Worm (Caenorhabditis elegans): ENCODE results near the gene cas-1.
"Not testable (repeated sequence)": the region's sequence is repeated elsewhere in the genome, so short reads cannot be mapped to it uniquely, and the experiment has no call there.

cas-1 gene

DNA sequence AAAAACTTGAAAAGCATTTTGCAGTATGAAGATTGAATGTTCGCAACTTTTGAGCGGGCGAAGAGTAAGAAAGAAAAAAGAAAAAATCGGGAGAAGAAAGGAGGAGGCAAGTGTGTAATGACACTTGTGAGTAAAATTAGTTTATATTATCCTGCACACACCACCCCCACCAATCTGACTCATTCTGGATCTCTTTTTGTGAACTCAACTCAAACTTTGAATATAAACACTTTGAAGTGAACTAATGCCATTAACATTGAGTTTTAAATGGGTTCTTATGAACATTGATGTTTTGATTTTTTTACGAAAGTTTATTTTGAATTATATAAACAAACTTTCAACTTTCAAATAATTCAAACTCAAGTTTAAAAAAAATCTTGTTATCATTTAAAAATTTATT is 31.5 kb upstream of the cas-1 start, which contains the start of gene F41G4.8:
Gene F41G4.8 (minus strand): TSS at position 101 of the 400 bp plus-strand sequence.
- TF ChIP-seq Y105C5A.15 (GFP tag; IDR thresholded peaks at IDR 0.05) (no peak), spr-1 (tag; optimal IDR thresholded peaks at IDR 0.05) (no peak), nhr-10 (tag; optimal IDR thresholded peaks at IDR 0.05) (no peak)

DNA sequence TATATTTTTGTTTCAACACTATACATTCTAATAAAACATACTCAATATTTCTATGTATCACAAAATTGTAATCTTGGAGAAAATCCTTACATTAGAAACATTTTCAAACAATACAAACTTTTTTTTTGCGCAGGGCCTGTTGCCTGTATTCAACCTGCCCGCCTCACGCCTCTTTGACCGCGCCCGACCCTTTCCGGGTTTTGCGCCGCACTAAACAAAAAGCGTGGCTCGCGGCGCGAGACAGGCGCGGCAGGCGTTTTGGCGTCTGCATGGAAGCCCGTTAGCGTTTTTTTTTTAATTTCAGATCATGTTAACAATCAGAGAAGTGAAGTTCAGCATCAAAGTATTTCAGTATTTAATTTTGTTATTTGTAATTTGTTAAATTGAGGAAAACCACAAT is 29.5 kb upstream of the cas-1 start:
- TF ChIP-seq unc-39 (tag; optimal IDR thresholded peaks at IDR 0.05) = no peak
- peak; percentile 69 for TF ChIP-seq set-16 (GFP tag; IDR thresholded peaks at IDR 0.05)

DNA sequence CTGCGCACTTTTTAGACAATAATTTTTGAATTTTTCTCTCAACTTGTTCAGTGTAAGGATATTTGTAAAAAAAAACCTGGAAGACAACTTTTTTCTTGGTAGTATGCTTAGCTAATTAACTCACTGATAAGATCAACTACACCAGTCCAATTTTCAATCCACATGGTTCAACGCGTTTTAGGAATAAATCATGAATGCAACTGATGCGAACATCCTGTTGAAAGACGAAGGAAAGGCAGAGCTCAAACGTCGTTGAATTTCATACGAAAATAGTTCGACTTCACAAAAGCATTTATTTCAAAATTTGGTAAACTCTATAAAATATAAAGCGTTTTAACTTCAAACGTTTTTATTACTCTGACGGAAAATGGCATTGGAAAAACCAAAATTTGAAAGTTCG is 27.3 kb upstream of the cas-1 start, which contains the start of gene dyla-1:
Gene dyla-1 (plus strand): TSS at position 301 of the 400 bp plus-strand sequence.
- TF ChIP-seq unc-62 (GFP tag; optimal IDR thresholded peaks at IDR 0.05 in 1 of 2) = peak in 1 of 2 experiments; percentile 42
- TF ChIP-seq unc-62 (tag; optimal IDR thresholded peaks at IDR 0.05) = no peak
- no peak for TF ChIP-seq lin-15B (tag; optimal IDR thresholded peaks at IDR 0.05)

DNA sequence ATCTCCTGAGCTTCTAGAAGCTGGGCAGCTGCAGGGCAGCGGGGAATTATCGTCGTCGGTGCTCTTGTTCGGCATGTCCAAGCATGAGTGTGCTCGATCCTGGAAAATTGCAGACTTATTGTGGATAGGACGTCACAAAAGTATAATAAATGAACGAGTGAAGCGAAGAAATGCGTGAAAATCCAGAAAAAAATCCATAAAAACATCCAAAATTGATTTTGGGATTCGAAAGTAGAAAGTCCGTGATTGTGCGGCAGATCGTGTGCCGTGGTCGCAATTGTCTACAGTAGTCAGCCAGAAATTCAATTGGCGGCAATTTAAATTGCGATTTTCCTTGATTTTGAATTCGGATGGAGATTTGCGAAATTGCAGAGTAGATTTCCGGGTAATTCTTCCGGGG is 22.8 kb upstream of the cas-1 start, which contains the start of gene F41G4.7:
Gene F41G4.7 (minus strand): TSS at position 101 of the 400 bp plus-strand sequence.
- TF ChIP-seq aha-1 (tag) (peak; percentile 57), lin-38 (GFP tag; IDR thresholded peaks at IDR 0.05) (no peak)

DNA sequence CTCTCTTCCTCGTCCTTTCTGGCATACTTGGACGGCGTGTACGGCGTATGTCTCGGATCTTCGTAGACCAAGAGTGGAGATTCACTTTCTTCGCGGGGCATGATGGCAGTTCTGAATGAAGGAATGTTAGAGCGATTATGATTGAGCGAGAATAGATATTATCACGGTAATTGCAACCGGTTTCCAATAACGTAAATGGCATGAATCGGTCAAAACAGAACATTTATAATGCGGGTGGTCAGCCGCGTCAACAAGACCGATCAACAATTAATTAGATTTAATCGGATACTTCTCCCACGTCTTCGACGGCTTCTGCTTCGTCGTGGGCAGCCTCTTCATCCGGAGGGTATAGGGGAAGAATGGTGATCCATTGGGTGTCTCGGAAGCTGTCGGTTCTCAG is 21.2 kb upstream of the cas-1 start, which contains the start of gene F41G4.13:
Gene F41G4.13 (minus strand): TSS at position 101 of the 400 bp plus-strand sequence.
- not testable (repeated sequence) for TF ChIP-seq gei-8 (GFP tag; optimal IDR thresholded peaks at IDR 0.05); dmd-6 (GFP tag; IDR thresholded peaks at IDR 0.05); madf-5 (GFP tag; IDR thresholded peaks at IDR 0.05)

DNA sequence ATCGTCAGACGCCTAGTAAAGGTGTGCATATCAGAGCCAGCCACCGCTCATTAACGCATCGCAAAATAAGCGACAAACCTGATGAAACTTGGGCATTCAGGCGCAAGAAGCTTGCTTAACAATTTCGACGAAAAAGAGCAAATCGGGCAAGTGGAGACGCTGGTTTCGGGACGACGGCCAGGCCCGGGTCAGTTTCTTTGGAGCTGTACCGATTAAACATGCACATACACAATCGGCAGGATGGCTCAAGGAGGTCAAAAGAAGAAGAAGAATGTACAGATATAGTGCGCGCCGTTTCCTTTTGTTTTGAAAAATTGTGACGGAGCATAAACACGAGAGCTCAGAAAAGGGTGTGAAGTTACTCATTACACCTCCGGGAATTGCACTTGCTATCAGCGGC is 13.0 kb upstream of the cas-1 start:
- TF ChIP-seq zag-1 (tag; optimal IDR thresholded peaks at IDR 0.05) (no peak), saeg-2 (GFP tag; IDR thresholded peaks at IDR 0.05) (no peak), unc-62 (GFP tag; optimal IDR thresholded peaks at IDR 0.05 in 1 of 2) (peak in 1 of 2 experiments; percentile 89), unc-62 (tag; optimal IDR thresholded peaks at IDR 0.05) (no peak), nhr-6 (tag; optimal IDR thresholded peaks at IDR 0.05) (no peak)

DNA sequence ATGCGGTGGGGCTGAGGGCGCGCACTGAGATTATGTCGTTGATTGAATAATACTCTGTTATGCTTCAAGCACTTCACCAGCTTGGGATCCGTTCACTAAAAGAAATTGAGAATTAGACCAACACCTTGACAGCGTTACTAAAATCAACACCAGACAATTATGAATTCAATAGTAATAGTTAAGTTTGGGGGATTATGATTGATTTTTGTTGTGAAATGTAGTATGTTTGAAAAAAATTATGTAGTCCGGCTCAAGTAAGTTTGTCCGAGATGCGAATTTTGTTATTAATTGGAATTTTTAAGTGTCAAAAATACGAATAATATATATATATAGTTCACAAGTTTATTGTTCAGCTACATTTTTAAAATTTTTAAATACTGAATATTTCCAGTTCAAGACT is 11.9 kb upstream of the cas-1 start, which contains the start of gene sto-5:
Gene sto-5 (minus strand): TSS at position 101 of the 400 bp plus-strand sequence.
- TF ChIP-seq ceh-44 (GFP tag; IDR thresholded peaks at IDR 0.05) (no peak), set-16 (GFP tag; IDR thresholded peaks at IDR 0.05) (no peak)

DNA sequence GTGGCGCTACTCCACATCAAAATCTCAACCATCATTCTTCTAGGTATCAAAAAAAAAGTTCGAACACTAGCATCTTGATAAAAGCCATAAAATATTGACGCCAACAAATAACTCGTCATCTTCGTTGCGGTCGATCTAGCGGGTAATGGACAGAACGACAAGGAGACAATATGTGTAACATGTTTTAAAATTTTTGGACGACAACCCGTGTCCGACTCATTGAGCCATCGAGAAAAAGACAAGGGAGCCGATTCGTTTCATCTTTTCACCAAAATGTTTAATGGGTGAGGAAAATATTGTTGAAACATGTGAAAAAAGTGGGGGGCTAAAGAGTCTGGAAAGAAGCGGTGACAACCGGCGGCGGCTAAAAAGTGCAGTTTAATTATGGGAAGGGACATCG is 8.1 kb upstream of the cas-1 start:
- TF ChIP-seq unc-62 (GFP tag; optimal IDR thresholded peaks at IDR 0.05 in 1 of 2) (peak in 1 of 2 experiments; percentile 91), unc-62 (tag; optimal IDR thresholded peaks at IDR 0.05) (no peak), php-3 (GFP tag; IDR thresholded peaks at IDR 0.05) (no peak)

DNA sequence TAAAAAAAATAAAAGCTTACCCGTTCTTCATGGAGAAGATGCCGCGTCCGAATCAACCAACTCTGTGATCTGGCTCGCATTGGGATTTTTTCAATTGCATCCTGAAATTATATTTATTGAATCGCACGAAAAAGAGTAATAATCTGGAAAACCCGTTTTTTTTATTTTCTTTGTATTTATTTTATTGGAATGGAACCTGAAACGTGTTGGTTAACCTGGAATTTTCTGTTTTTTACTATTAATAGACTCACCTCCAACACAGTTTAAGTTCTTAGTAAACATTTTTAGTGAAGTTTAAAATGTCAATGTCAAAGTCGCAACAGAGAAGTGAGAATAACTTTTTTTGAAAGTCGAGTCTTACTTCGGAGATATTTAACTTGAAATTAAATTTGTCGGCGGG is 4.8 kb upstream of the cas-1 start:
- TF ChIP-seq dpl-1 (GFP tag; optimal IDR thresholded peaks at IDR 0.05) = no peak
- TF ChIP-seq aha-1 (tag) = peak; percentile 52

DNA sequence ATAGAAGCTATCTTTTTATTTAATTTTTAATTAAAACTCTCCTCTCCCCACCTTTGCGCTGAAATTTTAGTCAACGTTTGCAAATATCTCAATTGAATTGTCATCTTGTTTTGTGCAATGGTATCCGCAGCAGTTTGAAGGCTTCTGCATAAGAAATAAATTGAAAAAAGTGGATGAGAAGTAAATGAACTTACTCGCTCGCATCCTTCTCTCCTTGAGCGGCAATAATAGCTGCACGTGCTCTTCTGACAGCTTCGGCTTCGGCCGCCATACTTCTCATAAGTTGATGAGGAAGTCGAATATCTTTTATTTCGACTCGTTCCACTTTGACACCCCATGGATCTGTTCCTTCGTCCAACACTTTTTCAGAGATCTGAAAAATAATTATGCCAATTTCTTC is 3.4 kb upstream of the cas-1 start:
- peak; percentile 68 for TF ChIP-seq fkh-10 (GFP tag; optimal IDR thresholded peaks at IDR 0.05)
- TF ChIP-seq nhr-42 (GFP tag; IDR thresholded peaks at IDR 0.05) = no peak
- no peak for TF ChIP-seq ztf-7 (tag; optimal IDR thresholded peaks at IDR 0.05)
- no peak for TF ChIP-seq zip-2 (tag; optimal IDR thresholded peaks at IDR 0.05)
- TF ChIP-seq cey-2 (tag; optimal IDR thresholded peaks at IDR 0.05; ENCODE audit: borderline replicate concordance, insufficient read depth) = no peak
- TF ChIP-seq tra-1 (GFP tag; IDR thresholded peaks at IDR 0.05) = no peak
- no peak for TF ChIP-seq hif-1 (tag; optimal IDR thresholded peaks at IDR 0.05)
- TF ChIP-seq ces-1 (GFP tag; optimal IDR thresholded peaks at IDR 0.05) = peak; percentile 32
- no peak for TF ChIP-seq snpc-1.2 (GFP tag; IDR thresholded peaks at IDR 0.05)
- TF ChIP-seq ceh-20 (GFP tag; IDR thresholded peaks at IDR 0.05) = no peak
- no peak for TF ChIP-seq F10B5.3 (tag; optimal IDR thresholded peaks at IDR 0.05)
- no peak for TF ChIP-seq unc-130 (GFP tag; optimal IDR thresholded peaks at IDR 0.05)
- no peak for TF ChIP-seq unc-39 (tag; optimal IDR thresholded peaks at IDR 0.05)
